Fruit fly (Drosophila melanogaster) S2 (cell line): Measurements from ENCODE around the gene Nckx30C.

Experiments
- CG8478 ChIP-seq: fragments of >200 bp; optimal IDR thresholded peaks from 2 replicates; lab custom pipeline; 2018
- CTCF ChIP-seq, 2 experiments: fragments of >200 bp; optimal IDR thresholded peaks; 2 replicates each; lab custom pipeline; 2018

dm6 chr2L:9734134-9734533 is 12.2 kb downstream of the Nckx30C start:
- no peak for TF ChIP-seq CG8478 (lab: Kevin White, UChicago)
- no peak for TF ChIP-seq CTCF (optimal IDR thresholded peaks at IDR 0.05; lab: Kevin White, UChicago)
